Worm (Caenorhabditis elegans) whole organism, L2 larva: Measurements from ENCODE around the gene C08F11.3.

ENCODE experiments used
- aly-2 ChIP-seq: fragments of 150-350 bp; optimal IDR thresholded peaks from 2 replicates; lab custom pipeline; 2014; ENCODE audit warnings: missing biosample characterization, missing genetic modification characterization
- lsy-2 ChIP-seq, 2 experiments: fragments of 150-350 bp in 1 of 2; sonication (generic microtip) in 1 of 2; optimal IDR thresholded peaks; 2 replicates each; lab custom pipeline; 2014 to 2017; ENCODE audit warnings: missing biosample characterization in 2 of 2, missing genetic modification characterization in 2 of 2
- unc-62 ChIP-seq: fragments of 150-350 bp; optimal IDR thresholded peaks from 2 replicates; lab custom pipeline; 2014; ENCODE audit warnings: missing biosample characterization, missing genetic modification reagents, missing genetic modification characterization

ce11 chrIV:13645823-13646222, 26.5 kb downstream of the C08F11.3 start, which contains the start of gene srz-29:
- no peak for TF ChIP-seq aly-2
- TF ChIP-seq lsy-2 (tag; optimal IDR thresholded peaks at IDR 0.05; lab: Kevin White, UChicago) = no peak
- TF ChIP-seq unc-62 (GFP tag; lab: Kevin White, UChicago) = no peak
